Fruit fly (Drosophila melanogaster): ENCODE data around the gene CG10352.

The CG10352 gene

DNA sequence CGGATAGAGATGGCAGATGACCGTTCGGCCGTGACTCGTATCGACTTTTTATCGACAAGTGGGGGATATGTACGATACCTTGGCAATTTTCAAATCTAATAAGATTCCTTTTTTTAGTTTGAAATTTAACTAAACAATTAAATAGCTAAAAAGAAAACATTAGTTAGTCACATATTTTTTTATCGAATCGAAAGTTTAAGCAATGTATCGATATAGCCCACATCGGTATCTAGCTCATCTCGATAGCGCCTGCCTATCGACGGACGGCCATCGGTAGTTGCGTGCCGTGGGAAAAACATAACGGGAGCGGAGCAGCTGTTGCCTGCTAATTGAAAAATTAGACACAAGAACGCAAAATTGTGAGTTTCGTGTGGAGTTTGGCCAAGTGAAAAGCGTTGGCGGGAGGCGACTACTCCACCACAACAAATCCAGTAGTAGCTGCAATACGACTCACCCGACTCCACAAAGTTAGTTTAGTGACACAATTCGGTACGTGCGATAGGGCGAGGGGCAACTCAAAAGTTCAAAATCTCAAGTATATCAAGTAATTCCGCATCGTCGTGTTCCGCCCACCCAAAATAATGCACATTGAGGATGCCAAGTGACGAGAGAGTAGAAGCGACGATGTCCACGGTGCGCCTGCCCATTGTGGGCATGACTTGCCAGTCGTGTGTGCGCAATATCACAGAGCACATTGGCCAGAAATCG, 22.1 kb downstream of the CG10352 start, which contains the start of the genes CG10347 and ATP7 (continued):
- TF ChIP-seq rib (GFP tag; IDR thresholded peaks at IDR 0.05) = no peak
- no peak for TF ChIP-seq Bdp1 (GFP tag; optimal IDR thresholded peaks at IDR 0.05)
- peak; percentile 13 for TF ChIP-seq az2 (GFP tag; optimal IDR thresholded peaks at IDR 0.05)
- TF ChIP-seq NC2β (GFP tag; optimal IDR thresholded peaks at IDR 0.05) = peak; percentile 51
- TF ChIP-seq Nf-YA (GFP tag; IDR thresholded peaks at IDR 0.05) = no peak
- TF ChIP-seq p53 (GFP tag; optimal IDR thresholded peaks at IDR 0.05) = peak; percentile 43
- peak; percentile 5 for TF ChIP-seq nau (GFP tag; optimal IDR thresholded peaks at IDR 0.05)
- peak; percentile 62 for TF ChIP-seq CG2120 (GFP tag; optimal IDR thresholded peaks at IDR 0.05)
- TF ChIP-seq yki (optimal IDR thresholded peaks at IDR 0.05) = no peak
- peak; percentile 66 for TF ChIP-seq row (GFP tag; IDR thresholded peaks at IDR 0.05)
- peak; percentile 90 for TF ChIP-seq CG16813 (GFP tag; IDR thresholded peaks at IDR 0.05; ENCODE audit: partially characterized antibody)
- peak; percentile 27 for TF ChIP-seq CG13624 (GFP tag; optimal IDR thresholded peaks at IDR 0.05)
- TF ChIP-seq crc (GFP tag; optimal IDR thresholded peaks at IDR 0.05) = no peak
- peak; percentile 1 for TF ChIP-seq CG15696 (tag; optimal IDR thresholded peaks at IDR 0.05)
- peak; percentile 93 for TF ChIP-seq HLH4C (GFP tag; IDR thresholded peaks at IDR 0.05; ENCODE audit: partially characterized antibody)
- no peak for TF ChIP-seq crol (GFP tag; IDR thresholded peaks at IDR 0.05)
- peak; percentile 41 for TF ChIP-seq CG8924 (tag; optimal IDR thresholded peaks at IDR 0.05)
- TF ChIP-seq Atf3 (GFP tag; optimal IDR thresholded peaks at IDR 0.05) = peak; percentile 13
- peak; percentile 26 for TF ChIP-seq CG13775 (GFP tag; optimal IDR thresholded peaks at IDR 0.05)
- peak; percentile 41 for TF ChIP-seq CG17829 (tag; optimal IDR thresholded peaks at IDR 0.05)
- no peak for TF ChIP-seq Adf1 (GFP tag; IDR thresholded peaks at IDR 0.05)
- no peak for TF ChIP-seq otp (GFP tag; IDR thresholded peaks at IDR 0.05)
- peak; percentile 63 for TF ChIP-seq CG15514 (GFP tag; optimal IDR thresholded peaks at IDR 0.05)
- TF ChIP-seq ewg (GFP tag; optimal IDR thresholded peaks at IDR 0.05) = peak; percentile 15
- no peak for TF ChIP-seq seq (GFP tag; IDR thresholded peaks at IDR 0.05)
- TF ChIP-seq vvl (GFP tag; IDR thresholded peaks at IDR 0.05) = no peak
- TF ChIP-seq hbn (GFP tag; IDR thresholded peaks at IDR 0.05; ENCODE audit: partially characterized antibody) = peak; percentile 84
- TF ChIP-seq E2f1 (GFP tag; IDR thresholded peaks at IDR 0.05) = no peak
- peak; percentile 13 for TF ChIP-seq CG9437 (GFP tag; optimal IDR thresholded peaks at IDR 0.05)
- peak; percentile 13 for TF ChIP-seq CG17385 (GFP tag; optimal IDR thresholded peaks at IDR 0.05)
- no peak for TF ChIP-seq caup (GFP tag; optimal IDR thresholded peaks at IDR 0.05; ENCODE audit: severe bottlenecking)
- TF ChIP-seq CG7786 (GFP tag; optimal IDR thresholded peaks at IDR 0.05) = peak; percentile 22
- no peak for TF ChIP-seq gsb-n (tag; optimal IDR thresholded peaks at IDR 0.05)
- TF ChIP-seq wor (GFP tag; IDR thresholded peaks at IDR 0.05) = no peak
- TF ChIP-seq CG6683 (GFP tag; optimal IDR thresholded peaks at IDR 0.05) = no peak
- TF ChIP-seq grn (GFP tag; optimal IDR thresholded peaks at IDR 0.05) = peak; percentile 60
- peak; percentile 86 for TF ChIP-seq amos (GFP tag; IDR thresholded peaks at IDR 0.05; ENCODE audit: partially characterized antibody)
- no peak for TF ChIP-seq fd96Cb (tag; optimal IDR thresholded peaks at IDR 0.05)
- TF ChIP-seq wdn (GFP tag; IDR thresholded peaks at IDR 0.05) = no peak
- TF ChIP-seq CG14965 (GFP tag; optimal IDR thresholded peaks at IDR 0.05; ENCODE audit: borderline replicate concordance) = no peak
- peak; percentile 78 for TF ChIP-seq zen2 (GFP tag; IDR thresholded peaks at IDR 0.05; ENCODE audit: partially characterized antibody)
- TF ChIP-seq jumu (GFP tag; optimal IDR thresholded peaks at IDR 0.05) = peak; percentile 44
- peak; percentile 40 for TF ChIP-seq lab (GFP tag; optimal IDR thresholded peaks at IDR 0.05)
- no peak for TF ChIP-seq ATbp (GFP tag; optimal IDR thresholded peaks at IDR 0.05)
- peak; percentile 85 for TF ChIP-seq vnd (GFP tag; IDR thresholded peaks at IDR 0.05; ENCODE audit: partially characterized antibody)
- peak; percentile 47 for TF ChIP-seq nmo (GFP tag; optimal IDR thresholded peaks at IDR 0.05)
- TF ChIP-seq dmrt99B (tag; optimal IDR thresholded peaks at IDR 0.05) = peak; percentile 3
- peak; percentile 83 for TF ChIP-seq CG2116 (GFP tag; optimal IDR thresholded peaks at IDR 0.05)
- peak; percentile 72 for TF ChIP-seq pzg (GFP tag; optimal IDR thresholded peaks at IDR 0.05)

Data from whole organism, embryonic.